Fruit fly (Drosophila melanogaster): ENCODE results near the gene CG11854.

Gene CG11854

dm6 chr3R:25215123-25215522 lies 26.7 kb upstream of the CG11854 start, which contains the start of gene Saysd1 (continued):
- peak; percentile 7 for TF ChIP-seq pb (GFP tag; optimal IDR thresholded peaks at IDR 0.05)
- TF ChIP-seq CG1603 (tag; optimal IDR thresholded peaks at IDR 0.05) = peak; percentile 37
- TF ChIP-seq disco-r (GFP tag; optimal IDR thresholded peaks at IDR 0.05) = no peak
- TF ChIP-seq Stat92E (GFP tag; optimal IDR thresholded peaks at IDR 0.05) = no peak
- peak; percentile 21; the same call in 1 of the 2 replicates for TF ChIP-seq CG31441 (GFP tag; IDR thresholded peaks at IDR 0.05)
- TF ChIP-seq sisA (GFP tag; IDR thresholded peaks at IDR 0.05) = no peak
- no peak for TF ChIP-seq insv (GFP tag; optimal IDR thresholded peaks at IDR 0.05)
- TF ChIP-seq CG33557 (GFP tag; optimal IDR thresholded peaks at IDR 0.05) = peak; percentile 11
- TF ChIP-seq sc (optimal IDR thresholded peaks at IDR 0.05) = no peak
- TF ChIP-seq sc (GFP tag; optimal IDR thresholded peaks at IDR 0.05) = no peak
- no peak for TF ChIP-seq CG7556 (GFP tag; optimal IDR thresholded peaks at IDR 0.05)
- peak; percentile 62 for TF ChIP-seq sob (GFP tag; IDR thresholded peaks at IDR 0.05)
- TF ChIP-seq cwo (GFP tag; optimal IDR thresholded peaks at IDR 0.05) = no peak
- no peak for TF ChIP-seq CG14014 (GFP tag; IDR thresholded peaks at IDR 0.05)
- TF ChIP-seq Fer3 (tag; optimal IDR thresholded peaks at IDR 0.05) = peak; percentile 31
- TF ChIP-seq CG2120 (GFP tag; optimal IDR thresholded peaks at IDR 0.05) = peak; percentile 6
- TF ChIP-seq CG2889 (GFP tag; IDR thresholded peaks at IDR 0.05) = no peak
- TF ChIP-seq CG9609 (GFP tag; optimal IDR thresholded peaks at IDR 0.05) = no peak
- TF ChIP-seq Abd-B (GFP tag; optimal IDR thresholded peaks at IDR 0.05) = no peak
- no peak for TF ChIP-seq bsh (GFP tag; optimal IDR thresholded peaks at IDR 0.05)
- no peak for TF ChIP-seq Atf3 (GFP tag; optimal IDR thresholded peaks at IDR 0.05)
- TF ChIP-seq Adf1 (GFP tag; IDR thresholded peaks at IDR 0.05) = no peak
- no peak for TF ChIP-seq CG2712 (tag; optimal IDR thresholded peaks at IDR 0.05)
- no peak for TF ChIP-seq tap (tag; optimal IDR thresholded peaks at IDR 0.05)
- TF ChIP-seq CG30431 (GFP tag; optimal IDR thresholded peaks at IDR 0.05) = no peak
- TF ChIP-seq jing (GFP tag; optimal IDR thresholded peaks at IDR 0.05) = no peak
- no peak for TF ChIP-seq cad (GFP tag; optimal IDR thresholded peaks at IDR 0.05)
- TF ChIP-seq CG31224 (GFP tag; IDR thresholded peaks at IDR 0.05) = no peak
- TF ChIP-seq unpg (GFP tag; optimal IDR thresholded peaks at IDR 0.05) = peak; percentile 9
- TF ChIP-seq pfk (GFP tag; optimal IDR thresholded peaks at IDR 0.05) = no peak
- peak; percentile 28; the same call in 1 of the 2 replicates for TF ChIP-seq Awh (GFP tag; IDR thresholded peaks at IDR 0.05)
- TF ChIP-seq CG15073 (GFP tag; optimal IDR thresholded peaks at IDR 0.05) = no peak
- TF ChIP-seq Eip74EF (GFP tag; optimal IDR thresholded peaks at IDR 0.05) = no peak
- no peak for TF ChIP-seq CG2678 (tag; optimal IDR thresholded peaks at IDR 0.05)
- no peak for TF ChIP-seq C15 (GFP tag; IDR thresholded peaks at IDR 0.05)
- peak; percentile 11 for TF ChIP-seq CG18476 (GFP tag; optimal IDR thresholded peaks at IDR 0.05)
- TF ChIP-seq CG13123 (GFP tag; optimal IDR thresholded peaks at IDR 0.05) = no peak
- peak; percentile 70 for TF ChIP-seq CG2129 (GFP tag; IDR thresholded peaks at IDR 0.05; ENCODE audit: partially characterized antibody)
- no peak for TF ChIP-seq CG1602 (GFP tag; optimal IDR thresholded peaks at IDR 0.05)
- no peak for TF ChIP-seq CTCF (GFP tag; optimal IDR thresholded peaks at IDR 0.05)
- peak; percentile 60; the same call in 1 of the 2 replicates for TF ChIP-seq inv (GFP tag; IDR thresholded peaks at IDR 0.05; ENCODE audit: partially characterized antibody)
- TF ChIP-seq CG6175 (GFP tag; IDR thresholded peaks at IDR 0.05) = peak; percentile 35; the same call in 1 of the 3 replicates
- peak; percentile 45; the same call in 1 of the 3 replicates for TF ChIP-seq dysf (GFP tag; IDR thresholded peaks at IDR 0.05)
- no peak for TF ChIP-seq B-H1 (GFP tag; IDR thresholded peaks at IDR 0.05)
- no peak for TF ChIP-seq CG13424 (tag; optimal IDR thresholded peaks at IDR 0.05)
- TF ChIP-seq tll (GFP tag; optimal IDR thresholded peaks at IDR 0.05) = no peak
- no peak for TF ChIP-seq CG11093 (GFP tag; IDR thresholded peaks at IDR 0.05)
- TF ChIP-seq HmgD (GFP tag; optimal IDR thresholded peaks at IDR 0.05) = no peak
- no peak for TF ChIP-seq salm (tag; optimal IDR thresholded peaks at IDR 0.05)
- no peak for TF ChIP-seq CG4328 (GFP tag; optimal IDR thresholded peaks at IDR 0.05)
- no peak for TF ChIP-seq Blimp-1 (GFP tag; optimal IDR thresholded peaks at IDR 0.05)
